Worm (Caenorhabditis elegans): ENCODE results near the gene ugt-46.

DNA sequence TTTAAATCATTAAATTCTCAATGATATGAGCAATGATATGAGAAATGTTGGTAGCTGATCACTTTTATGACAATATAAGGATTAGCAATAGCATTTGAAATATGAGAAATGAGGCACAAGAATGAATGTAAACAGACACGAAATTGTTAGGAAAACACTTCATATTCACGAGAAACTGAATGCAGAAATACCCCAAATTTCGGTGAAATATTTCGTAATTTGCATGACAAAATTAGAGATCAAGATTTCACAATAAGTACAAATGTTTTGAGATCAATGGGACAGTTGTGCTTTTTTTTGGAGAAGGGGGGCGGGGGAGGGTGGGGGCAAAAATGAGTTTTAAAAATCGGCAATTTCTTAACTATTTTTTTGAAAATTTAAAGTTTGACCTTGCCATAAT is 6.3 kb upstream of the ugt-46 start:
- TF ChIP-seq ztf-4 (tag; optimal IDR thresholded peaks at IDR 0.05) = no peak
- TF ChIP-seq zag-1 (tag; optimal IDR thresholded peaks at IDR 0.05) = no peak
- no peak for TF ChIP-seq mab-5 (tag; optimal IDR thresholded peaks at IDR 0.05)
- TF ChIP-seq elt-1 (tag; optimal IDR thresholded peaks at IDR 0.05) = no peak
- TF ChIP-seq snpc-4 (tag; optimal IDR thresholded peaks at IDR 0.05) = no peak
- TF ChIP-seq F13H6.1 (tag; optimal IDR thresholded peaks at IDR 0.05) = no peak
- TF ChIP-seq Y55F3AM.14 (GFP tag; optimal IDR thresholded peaks at IDR 0.05) = no peak
- TF ChIP-seq unc-39 (tag; optimal IDR thresholded peaks at IDR 0.05) = no peak
- TF ChIP-seq mdl-1 (tag; optimal IDR thresholded peaks at IDR 0.05) = no peak
- no peak for TF ChIP-seq ztf-11 (tag; optimal IDR thresholded peaks at IDR 0.05)

Measured in whole organism, L2 larva.